In the genomic region with DNA sequence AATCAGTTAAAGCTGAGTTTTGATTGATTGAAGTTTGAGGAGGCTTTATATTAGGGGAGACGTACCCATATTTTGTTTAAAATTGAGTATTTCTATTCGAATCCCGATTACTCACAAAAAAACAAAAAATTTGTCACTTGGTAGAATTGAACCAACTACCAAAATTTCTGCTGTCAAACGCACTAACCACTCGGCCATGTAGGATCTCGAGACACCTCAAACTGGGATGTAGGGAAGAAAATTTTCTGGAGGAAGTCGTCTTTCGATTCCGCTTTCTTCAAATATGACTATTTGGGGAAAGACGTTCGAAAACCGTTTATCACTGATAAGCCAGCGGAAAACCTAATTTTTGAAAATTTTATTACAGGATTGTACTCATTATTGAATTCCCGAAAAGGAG, we compare ENCODE assay signal across 2 worm cellular contexts.
A peak's percentile ranks its signal among the peaks of the same experiment; 100 is the strongest.
TF ChIP-seq lines count a peak whose summit lies in the region.
"Not testable (repeated sequence)": the region's sequence is repeated elsewhere in the genome, so short reads cannot be mapped to it uniquely, and the experiment has no call there.

No protein-coding gene starts in this region.

TF ChIP-seq in whole organism, L4 larva, 104 proteins besides CTCF, POLR2A, EP300 and RAD21:
- TF ChIP-seq snpc-1.2 (GFP tag; IDR thresholded peaks at IDR 0.05; lab: Robert Waterston, UW) (peak; percentile 97), madf-5 (GFP tag; IDR thresholded peaks at IDR 0.05; lab: Robert Waterston, UW) (peak in 1 of 2 experiments; percentile 63; a peak in 1 of 4 replicates), F26F4.8 (GFP tag; conservative IDR thresholded peaks at IDR 0.05; lab: Robert Waterston, UW) (0 out of 2 replicates have a peak, but pooled peaks have one; percentile 46)

TF ChIP-seq in whole organism, young adult, 124 proteins besides CTCF, POLR2A, EP300 and RAD21:
- 0 out of 2 replicates have a peak, but pooled peaks have one; percentile 49 for TF ChIP-seq ztf-25 (GFP tag; IDR thresholded peaks at IDR 0.05; lab: Robert Waterston, UW)
- TF ChIP-seq rpc-1 (optimal IDR thresholded peaks at IDR 0.05; lab: Kevin White, UChicago) = peak; percentile 34
- TF ChIP-seq rpc-1 (tag; optimal IDR thresholded peaks at IDR 0.05; lab: Kevin White, UChicago) = peak; percentile 62
- peak; percentile 94 for TF ChIP-seq attf-6 (GFP tag; IDR thresholded peaks at IDR 0.05; lab: Robert Waterston, UW)
- TF ChIP-seq tbp1 (GFP tag; optimal IDR thresholded peaks at IDR 0.05; lab: Kevin White, UChicago) = peak; percentile 86
- 0 out of 2 replicates have a peak, but pooled peaks have one; percentile 25 for TF ChIP-seq D2030.7 (GFP tag; IDR thresholded peaks at IDR 0.05; lab: Robert Waterston, UW)
- TF ChIP-seq snpc-4 (GFP tag; optimal IDR thresholded peaks at IDR 0.05; lab: Kevin White, UChicago) = not testable (repeated sequence)
- peak in 2 of 4 experiments; percentile 78 to 89 for TF ChIP-seq snpc-4 (tag; optimal IDR thresholded peaks at IDR 0.05; lab: Kevin White, UChicago)
- peak; percentile 51 for TF ChIP-seq B0261.1 (tag; optimal IDR thresholded peaks at IDR 0.05; lab: Kevin White, UChicago)
- TF ChIP-seq hmg-1.2 (GFP tag; IDR thresholded peaks at IDR 0.05; lab: Robert Waterston, UW) = peak; percentile 38; the same call in 1 of the 2 replicates
TF ChIP-seq in whole organism, young adult: peak in this region for 8; not testable (repeated sequence) for 116.
